Fruit fly (Drosophila melanogaster) whole organism, wandering third instar larva: ENCODE results near the gene Evi5.

Source experiments
- Abd-B ChIP-seq: fragments of >200 bp; optimal IDR thresholded peaks from 2 replicates; lab custom pipeline; 2017; ENCODE audit warnings: missing biosample characterization, missing genetic modification characterization
- CG32264 ChIP-seq: fragments of 200-800 bp; sonication (Bioruptor generic); optimal IDR thresholded peaks from 2 replicates; lab custom pipeline; 2016; ENCODE audit warnings: missing biosample characterization, missing genetic modification characterization
- CG9705 ChIP-seq: fragments of 200-800 bp; sonication (Bioruptor generic); optimal IDR thresholded peaks from 2 replicates; lab custom pipeline; 2018; ENCODE audit warnings: missing biosample characterization, mild to moderate bottlenecking, missing genetic modification characterization
- CrebA ChIP-seq: fragments of 200-800 bp; sonication (Bioruptor generic); optimal IDR thresholded peaks from 2 replicates; lab custom pipeline; 2016; ENCODE audit warnings: missing biosample characterization, mild to moderate bottlenecking, missing genetic modification characterization, borderline replicate concordance
- Dfd ChIP-seq: fragments of >200 bp; optimal IDR thresholded peaks from 2 replicates; lab custom pipeline; 2017; ENCODE audit warnings: missing biosample characterization, missing genetic modification characterization
- Dif ChIP-seq: fragments of 200-275, 200-300 bp; sonication (Bioruptor generic); optimal IDR thresholded peaks from 2 replicates; lab custom pipeline; 2018; ENCODE audit warnings: missing biosample characterization, missing genetic modification characterization; ENCODE audit not compliant: partially characterized antibody
- GATAd ChIP-seq: sonication (Bioruptor generic); optimal IDR thresholded peaks from 2 replicates; lab custom pipeline; 2016; ENCODE audit warnings: missing biosample characterization, missing genetic modification characterization
- HLH106 ChIP-seq: fragments of 200-800 bp; optimal IDR thresholded peaks from 3 replicates; lab custom pipeline; 2019; ENCODE audit warnings: missing biosample characterization, mild to moderate bottlenecking, missing genetic modification characterization, moderate library complexity
- Hnf4 ChIP-seq: fragments of 200-800 bp; sonication (Bioruptor generic); optimal IDR thresholded peaks from 2 replicates; lab custom pipeline; 2016; ENCODE audit warnings: missing biosample characterization, mild to moderate bottlenecking, missing genetic modification characterization
- Hr78 ChIP-seq: fragments of >200 bp; optimal IDR thresholded peaks from 2 replicates; lab custom pipeline; 2017; ENCODE audit warnings: missing biosample characterization, missing genetic modification characterization
- Hr83 ChIP-seq: fragments of 200-300 bp; sonication (Bioruptor generic); optimal IDR thresholded peaks from 2 replicates; lab custom pipeline; 2016; ENCODE audit warnings: missing biosample characterization, mild to moderate bottlenecking, missing genetic modification characterization, moderate library complexity; ENCODE audit not compliant: poor library complexity, severe bottlenecking
- Jra ChIP-seq: sonication (Bioruptor generic); optimal IDR thresholded peaks from 2 replicates; lab custom pipeline; 2016; ENCODE audit warnings: missing biosample characterization, missing genetic modification characterization
- Mio ChIP-seq: sonication (Bioruptor generic); optimal IDR thresholded peaks from 2 replicates; lab custom pipeline; 2016; ENCODE audit warnings: missing biosample characterization, missing genetic modification characterization
- Myc ChIP-seq: fragments of >200 bp; optimal IDR thresholded peaks from 2 replicates; lab custom pipeline; 2017
- N ChIP-seq: fragments of >200 bp; optimal IDR thresholded peaks from 2 replicates; lab custom pipeline; 2018; ENCODE audit warnings: missing biosample characterization, missing external identifiers, missing genetic modification characterization
- OdsH ChIP-seq: fragments of 200-800 bp; sonication (Bioruptor generic); optimal IDR thresholded peaks from 2 replicates; lab custom pipeline; 2016; ENCODE audit warnings: missing biosample characterization, mild to moderate bottlenecking, missing genetic modification characterization
- Rel ChIP-seq, 2 experiments: fragments of 200-800 bp; sonication (Bioruptor generic) in 1 of 2; optimal IDR thresholded peaks; 2 replicates in 1 of 2; 3 replicates in 1 of 2; lab custom pipeline; 2016 to 2019; ENCODE audit warnings: mild to moderate bottlenecking in 2 of 2, missing biosample characterization in 2 of 2, missing genetic modification characterization in 2 of 2, moderate library complexity in 1 of 2
- Sp1 ChIP-seq: fragments of 200-800 bp; sonication (Bioruptor generic); optimal IDR thresholded peaks from 3 replicates; lab custom pipeline; 2019; ENCODE audit warnings: missing biosample characterization, mild to moderate bottlenecking, missing genetic modification characterization, moderate library complexity
- Vsx2 ChIP-seq: fragments of 200-300, 225-300 bp; sonication (Bioruptor generic); optimal IDR thresholded peaks from 2 replicates; lab custom pipeline; 2018; ENCODE audit warnings: missing biosample characterization, missing genetic modification characterization; ENCODE audit not compliant: partially characterized antibody
- br ChIP-seq: fragments of 200-800 bp; sonication (Bioruptor generic); optimal IDR thresholded peaks from 2 replicates; lab custom pipeline; 2016; ENCODE audit warnings: missing biosample characterization, missing genetic modification characterization
- brk ChIP-seq: fragments of 200-800 bp; sonication (Bioruptor generic); optimal IDR thresholded peaks from 2 replicates; lab custom pipeline; 2016; ENCODE audit warnings: missing biosample characterization, mild to moderate bottlenecking, missing genetic modification characterization
- dl ChIP-seq, 2 experiments: fragments of 175-275, 200-275 bp in 1 of 2; fragments of 200-275 bp in 1 of 2; sonication (Bioruptor generic); optimal IDR thresholded peaks; lab custom pipeline; 2018; ENCODE audit warnings: mild to moderate bottlenecking in 2 of 2, missing biosample characterization in 2 of 2, missing genetic modification characterization in 2 of 2, moderate library complexity in 2 of 2; ENCODE audit not compliant: partially characterized antibody in 2 of 2, insufficient read depth in 1 of 2
- dmrt93B ChIP-seq: fragments of 200-800 bp; sonication (Bioruptor generic); optimal IDR thresholded peaks from 2 replicates; lab custom pipeline; 2018; ENCODE audit warnings: missing biosample characterization, mild to moderate bottlenecking, missing genetic modification characterization
- dsf ChIP-seq: sonication (Bioruptor generic); optimal IDR thresholded peaks from 2 replicates; lab custom pipeline; 2016; ENCODE audit warnings: missing biosample characterization, missing genetic modification characterization, borderline replicate concordance
- ey ChIP-seq: fragments of 200-800 bp; sonication (Bioruptor generic); optimal IDR thresholded peaks from 2 replicates; lab custom pipeline; 2016; ENCODE audit warnings: missing biosample characterization, missing genetic modification characterization
- foxo ChIP-seq, 2 experiments: fragments of 200-800 bp; sonication (Bioruptor generic); optimal IDR thresholded peaks; 2 replicates in 1 of 2; 3 replicates in 1 of 2; lab custom pipeline; 2016 to 2017; ENCODE audit warnings: missing biosample characterization in 2 of 2, missing genetic modification characterization in 2 of 2
- fru ChIP-seq: fragments of 200-800 bp; sonication (Bioruptor generic); optimal IDR thresholded peaks from 3 replicates; lab custom pipeline; 2016; ENCODE audit warnings: missing biosample characterization, mild to moderate bottlenecking, missing genetic modification characterization
- h ChIP-seq: fragments of 200-800 bp; sonication (Bioruptor generic); optimal IDR thresholded peaks from 3 replicates; lab custom pipeline; 2016; ENCODE audit warnings: missing biosample characterization, mild to moderate bottlenecking, missing genetic modification characterization
- jim ChIP-seq: fragments of 175-275, 200-325 bp; sonication (Bioruptor generic); optimal IDR thresholded peaks from 2 replicates; lab custom pipeline; 2016; ENCODE audit warnings: missing biosample characterization, mild to moderate bottlenecking, missing genetic modification characterization
- lola ChIP-seq: fragments of >200 bp; optimal IDR thresholded peaks from 2 replicates; lab custom pipeline; 2017; ENCODE audit warnings: missing biosample characterization, missing genetic modification characterization
- pan ChIP-seq: fragments of >200 bp; optimal IDR thresholded peaks from 2 replicates; lab custom pipeline; 2017
- psq ChIP-seq: fragments of 200-800 bp; sonication (Bioruptor generic); optimal IDR thresholded peaks from 3 replicates; lab custom pipeline; 2017; ENCODE audit warnings: missing biosample characterization, mild to moderate bottlenecking, missing genetic modification characterization, moderate library complexity
- rgr ChIP-seq: fragments of 200-800 bp; sonication (Bioruptor generic); optimal IDR thresholded peaks from 3 replicates; lab custom pipeline; 2016; ENCODE audit warnings: missing biosample characterization, mild to moderate bottlenecking, missing genetic modification characterization
- sage ChIP-seq: fragments of 200-800 bp; sonication (Bioruptor generic); optimal IDR thresholded peaks from 2 replicates; lab custom pipeline; 2016; ENCODE audit warnings: missing biosample characterization, mild to moderate bottlenecking, missing genetic modification characterization
- sv ChIP-seq: fragments of 200-800 bp; sonication (Bioruptor generic); optimal IDR thresholded peaks from 3 replicates; lab custom pipeline; 2016; ENCODE audit warnings: missing biosample characterization, missing genetic modification characterization
- tai ChIP-seq: sonication (Bioruptor generic); optimal IDR thresholded peaks from 2 replicates; lab custom pipeline; 2016; ENCODE audit warnings: missing biosample characterization, missing genetic modification characterization
- usp ChIP-seq: fragments of >200 bp; optimal IDR thresholded peaks from 2 replicates; lab custom pipeline; 2017; ENCODE audit warnings: missing biosample characterization, missing genetic modification characterization
- woc ChIP-seq: sonication (Bioruptor generic); optimal IDR thresholded peaks from 2 replicates; lab custom pipeline; 2016; ENCODE audit warnings: missing biosample characterization, mild to moderate bottlenecking, missing genetic modification characterization

The Evi5 gene

dm6 chrX:11385498-11385897 lies 68.7 kb downstream of the Evi5 start:
- TF ChIP-seq Hr78 (no peak), sv (no peak), Mio (GFP tag; lab: Kevin White, UChicago) (no peak), HLH106 (no peak), pan (no peak), ey (GFP tag; lab: Kevin White, UChicago) (no peak), GATAd (GFP tag; lab: Kevin White, UChicago) (no peak), sage (GFP tag; lab: Kevin White, UChicago) (no peak), h (no peak), N (no peak), Jra (GFP tag; lab: Kevin White, UChicago) (no peak), CG9705 (no peak), Sp1 (GFP tag; lab: Kevin White, UChicago) (no peak), dsf (GFP tag; lab: Kevin White, UChicago) (no peak), Hnf4 (GFP tag; lab: Kevin White, UChicago) (no peak), CrebA (no peak)

- peak in 1 of 2 experiments; percentile 71 for TF ChIP-seq foxo (GFP tag; optimal IDR thresholded peaks at IDR 0.05; lab: Kevin White, UChicago)
- no peak for TF ChIP-seq tai (GFP tag; lab: Kevin White, UChicago)
- TF ChIP-seq Myc (lab: Kevin White, UChicago), result no peak
- TF ChIP-seq Dfd (GFP tag; lab: Kevin White, UChicago), result no peak
- peak; percentile 36 for TF ChIP-seq HLH106
- TF ChIP-seq br (GFP tag; lab: Kevin White, UChicago), result no peak
- no peak for TF ChIP-seq brk (GFP tag; lab: Kevin White, UChicago)
- TF ChIP-seq lola (GFP tag; lab: Kevin White, UChicago), result no peak
- TF ChIP-seq psq (GFP tag; lab: Kevin White, UChicago), result no peak
- peak; percentile 2 for TF ChIP-seq dmrt93B
- no peak for TF ChIP-seq GATAd (GFP tag; lab: Kevin White, UChicago)
- peak; percentile 31 for TF ChIP-seq Sp1 (GFP tag; lab: Kevin White, UChicago)
- TF ChIP-seq OdsH (GFP tag; lab: Kevin White, UChicago), result peak; percentile 2
- no peak for TF ChIP-seq Dif
- TF ChIP-seq pan, result no peak
- no peak for TF ChIP-seq N
- TF ChIP-seq dl (GFP tag; optimal IDR thresholded peaks at IDR 0.05; lab: Kevin White, UChicago; ENCODE audit: insufficient read depth in 1 of 2, partially characterized antibody in 2 of 2), result no peak
- no peak for TF ChIP-seq CG9705
- no peak for TF ChIP-seq woc
- no peak for TF ChIP-seq Mio (GFP tag; lab: Kevin White, UChicago)
- TF ChIP-seq sage (GFP tag; lab: Kevin White, UChicago), result no peak
- no peak for TF ChIP-seq Hnf4 (GFP tag; lab: Kevin White, UChicago)
- TF ChIP-seq rgr (GFP tag; lab: Kevin White, UChicago), result peak; percentile 26
- TF ChIP-seq Jra (GFP tag; lab: Kevin White, UChicago), result no peak
- no peak for TF ChIP-seq Hr78
- TF ChIP-seq Rel (GFP tag; optimal IDR thresholded peaks at IDR 0.05; lab: Kevin White, UChicago), result no peak
- no peak for TF ChIP-seq Rel (tag; optimal IDR thresholded peaks at IDR 0.05; lab: Kevin White, UChicago)
- no peak for TF ChIP-seq CrebA
- TF ChIP-seq Abd-B (GFP tag; lab: Kevin White, UChicago), result no peak
- peak; percentile 21 for TF ChIP-seq ey (GFP tag; lab: Kevin White, UChicago)
- TF ChIP-seq jim (GFP tag; lab: Kevin White, UChicago), result no peak
- no peak for TF ChIP-seq dsf (GFP tag; lab: Kevin White, UChicago)
- TF ChIP-seq Vsx2 (GFP tag; lab: Kevin White, UChicago), result no peak
- TF ChIP-seq CG32264 (GFP tag; lab: Kevin White, UChicago), result no peak
- peak; percentile 50 for TF ChIP-seq fru
- TF ChIP-seq sv, result peak; percentile 72
- peak; percentile 37 for TF ChIP-seq h
- no peak for TF ChIP-seq usp
- TF ChIP-seq Hr83, result no peak
- TF ChIP-seq, all 38 proteins: peak for 10
Observed at dm6 chrX:11384023-11384444, 70.2 kb downstream of the Evi5 start.

- TF ChIP-seq Hr78 (no peak), HLH106 (no peak), tai (GFP tag; lab: Kevin White, UChicago) (no peak), Hnf4 (GFP tag; lab: Kevin White, UChicago) (no peak), sage (GFP tag; lab: Kevin White, UChicago) (no peak), ey (GFP tag; lab: Kevin White, UChicago) (no peak), rgr (GFP tag; lab: Kevin White, UChicago) (no peak), br (GFP tag; lab: Kevin White, UChicago) (no peak), Dif (no peak), psq (GFP tag; lab: Kevin White, UChicago) (no peak), woc (no peak)
Observed at dm6 chrX:11383530-11383929, 70.7 kb downstream of the Evi5 start.
